Worm (Caenorhabditis elegans) whole organism, L1 larva: ENCODE measurements around the gene F49E12.10.

Experiments used
- C34B4.2 ChIP-seq: sonication (generic microtip); optimal IDR thresholded peaks from 2 replicates; lab custom pipeline; 2017; ENCODE audit warnings: mild to moderate bottlenecking, missing genetic modification characterization, missing compliant biosample characterization
- Y116A8C.19 ChIP-seq: sonication (generic microtip); optimal IDR thresholded peaks from 2 replicates; lab custom pipeline; 2016; ENCODE audit warnings: missing compliant biosample characterization, missing genetic modification characterization, borderline replicate concordance
- aly-2 ChIP-seq: fragments of 150-350 bp; optimal IDR thresholded peaks from 2 replicates; lab custom pipeline; 2014; ENCODE audit warnings: missing biosample characterization, missing genetic modification characterization
- ceh-82 ChIP-seq, 3 experiments: fragments of 150-350 bp in 1 of 3; sonication (generic microtip) in 2 of 3; optimal IDR thresholded peaks; 2 replicates each; lab custom pipeline; 2014 to 2017; ENCODE audit warnings: missing biosample characterization in 3 of 3, missing genetic modification characterization in 3 of 3
- efl-3 ChIP-seq: fragments of 200-800 bp; sonication (Bioruptor generic); optimal IDR thresholded peaks from 2 replicates; lab custom pipeline; 2018; ENCODE audit warnings: mild to moderate bottlenecking, missing genetic modification characterization, missing compliant biosample characterization
- elt-2 ChIP-seq: sonication (generic microtip); optimal IDR thresholded peaks from 2 replicates; lab custom pipeline; 2016; ENCODE audit warnings: missing genetic modification characterization, mild to moderate bottlenecking, inconsistent platforms, missing compliant biosample characterization, missing genetic modification reagents
- fkh-10 ChIP-seq: sonication (generic microtip); optimal IDR thresholded peaks from 2 replicates; lab custom pipeline; 2017; ENCODE audit warnings: missing biosample characterization, missing genetic modification reagents, missing genetic modification characterization
- hlh-4 ChIP-seq: sonication (generic microtip); optimal IDR thresholded peaks from 2 replicates; lab custom pipeline; 2016; ENCODE audit warnings: mild to moderate bottlenecking, missing genetic modification characterization, missing compliant biosample characterization
- lin-13 ChIP-seq: fragments of 150-350 bp; optimal IDR thresholded peaks from 2 replicates; lab custom pipeline; 2014; ENCODE audit warnings: missing biosample characterization, missing genetic modification reagents, missing genetic modification characterization
- lin-14 ChIP-seq: fragments of 200-800 bp; sonication (Bioruptor generic); optimal IDR thresholded peaks from 2 replicates; lab custom pipeline; 2018; ENCODE audit warnings: mild to moderate bottlenecking, missing genetic modification characterization, moderate library complexity, missing compliant biosample characterization
- nhr-11 ChIP-seq: fragments of 150-350 bp; optimal IDR thresholded peaks from 2 replicates; lab custom pipeline; 2014; ENCODE audit warnings: missing biosample characterization, missing genetic modification characterization
- nhr-12 ChIP-seq: sonication (generic microtip); optimal IDR thresholded peaks from 2 replicates; lab custom pipeline; 2017; ENCODE audit warnings: missing biosample characterization, missing genetic modification characterization
- pqm-1 ChIP-seq: sonication (generic microtip); optimal IDR thresholded peaks from 3 replicates; lab custom pipeline; 2017; ENCODE audit warnings: missing biosample characterization, missing genetic modification characterization
- snu-23 ChIP-seq: sonication (generic microtip); optimal IDR thresholded peaks from 2 replicates; lab custom pipeline; 2016; ENCODE audit warnings: missing genetic modification characterization, missing compliant biosample characterization

DNA sequence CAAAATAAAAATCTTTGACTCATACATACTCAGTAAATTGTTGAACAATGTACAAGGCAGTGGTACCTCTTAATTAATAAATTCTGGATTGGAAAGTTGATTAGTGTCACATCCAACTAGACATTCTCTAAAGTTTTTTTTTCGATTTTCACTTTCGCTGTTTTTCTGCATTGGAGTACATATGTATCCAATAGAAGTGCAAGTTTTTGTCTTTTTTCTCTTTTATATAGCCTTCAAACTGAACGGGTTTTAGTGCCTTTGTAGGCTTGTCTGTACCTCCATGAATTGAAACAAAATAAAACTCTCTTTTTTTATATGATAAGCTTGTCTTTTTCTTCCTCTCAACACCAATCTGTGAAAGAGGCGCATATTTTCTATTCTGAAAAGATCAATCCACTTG lies 10.7 kb upstream of the F49E12.10 start:
- TF ChIP-seq efl-3 (no peak), nhr-11 (no peak), elt-2 (tag; lab: Kevin White, UChicago) (no peak), pqm-1 (tag; lab: Kevin White, UChicago) (no peak), hlh-4 (no peak), nhr-12 (tag; lab: Kevin White, UChicago) (no peak), ceh-82 (tag; optimal IDR thresholded peaks at IDR 0.05; lab: Kevin White, UChicago) (no peak), C34B4.2 (tag; lab: Kevin White, UChicago) (no peak), lin-14 (no peak), aly-2 (tag; lab: Kevin White, UChicago) (no peak), lin-13 (GFP tag; lab: Kevin White, UChicago) (no peak), Y116A8C.19 (tag; lab: Kevin White, UChicago) (no peak), fkh-10 (GFP tag; lab: Kevin White, UChicago) (no peak), snu-23 (GFP tag; lab: Kevin White, UChicago) (no peak)
